Worm (Caenorhabditis elegans) whole organism, L4/young adult: ENCODE data around the gene syp-2.

ENCODE experiments used
- dao-5 ChIP-seq: sonication (generic microtip); optimal IDR thresholded peaks from 2 replicates; lab custom pipeline; 2016; ENCODE audit warnings: missing genotype, missing genetic modification characterization, moderate library complexity, missing compliant biosample characterization
- him-1 ChIP-seq: sonication (generic microtip); optimal IDR thresholded peaks from 2 replicates; lab custom pipeline; 2016; ENCODE audit warnings: missing genotype, missing genetic modification reagents, missing genetic modification characterization, missing compliant biosample characterization

ce11 chrV:5582860-5583259 lies 46.6 kb downstream of the syp-2 start:
- TF ChIP-seq him-1 (tag; lab: Kevin White, UChicago) (no peak), dao-5 (no peak)
